Worm (Caenorhabditis elegans) whole organism, L4 larva: ENCODE data around the gene Y67D8B.2.

Source experiments
- Y48G9A.11 ChIP-seq: fragments of 200-800 bp; sonication (Bioruptor generic); IDR thresholded peaks from 2 replicates; pipeline ENCODE4 v1.3.6; 2022; ENCODE audit warnings: missing genetic modification reagents, missing genetic modification characterization, missing compliant biosample characterization
- aha-1 ChIP-seq: fragments of 150-350 bp; peaks from one replicate; lab custom pipeline; 2014; ENCODE audit warnings: missing biosample characterization, missing genetic modification characterization
- ceh-28 ChIP-seq: fragments of 150-350 bp; optimal IDR thresholded peaks from 2 replicates; lab custom pipeline; 2014; ENCODE audit warnings: missing biosample characterization, missing genetic modification reagents, missing genetic modification characterization
- ces-1 ChIP-seq: fragments of 150-350 bp; sonication (generic microtip); optimal IDR thresholded peaks from 4 replicates; lab custom pipeline; 2014; ENCODE audit warnings: missing biosample characterization, missing genetic modification reagents, missing genetic modification characterization
- daf-12 ChIP-seq: fragments of 150-350 bp; optimal IDR thresholded peaks from 2 replicates; lab custom pipeline; 2014; ENCODE audit warnings: missing biosample characterization, missing genetic modification reagents, missing genetic modification characterization
- daf-16 ChIP-seq, 3 experiments: sonication (generic microtip); optimal IDR thresholded peaks; 2 replicates each; lab custom pipeline; 2016 to 2017; ENCODE audit warnings: missing genetic modification characterization in 3 of 3, missing genetic modification reagents in 3 of 3, mild to moderate bottlenecking in 2 of 3, missing compliant biosample characterization in 2 of 3, missing biosample characterization in 1 of 3, moderate library complexity in 1 of 3
- daf-19 ChIP-seq: fragments of 200-800 bp; sonication (Bioruptor generic); conservative IDR thresholded peaks from 2 replicates; pipeline ENCODE4 v1.3.6; 2022; ENCODE audit warnings: missing genetic modification characterization, missing compliant biosample characterization
- dmd-6 ChIP-seq: fragments of 200-800 bp; sonication (Bioruptor generic); IDR thresholded peaks from 2 replicates; pipeline ENCODE4 v1.3.6; 2022; ENCODE audit warnings: missing genetic modification reagents, missing genetic modification characterization, missing compliant biosample characterization
- dmd-8 ChIP-seq: fragments of 200-800 bp; sonication (Bioruptor generic); IDR thresholded peaks from 2 replicates; pipeline ENCODE4 v1.3.6; 2022; ENCODE audit warnings: missing genetic modification characterization, missing compliant biosample characterization
- dpl-1 ChIP-seq: fragments of 150-350 bp; optimal IDR thresholded peaks from 2 replicates; lab custom pipeline; 2014; ENCODE audit warnings: missing biosample characterization, missing genetic modification reagents, missing genetic modification characterization
- duxl-1 ChIP-seq: sonication (generic microtip); optimal IDR thresholded peaks from 2 replicates; lab custom pipeline; 2016; ENCODE audit warnings: mild to moderate bottlenecking, missing genetic modification characterization, moderate library complexity, missing compliant biosample characterization; ENCODE audit not compliant: poor library complexity
- dve-1 ChIP-seq: sonication (generic microtip); optimal IDR thresholded peaks from 2 replicates; lab custom pipeline; 2017; ENCODE audit warnings: antibody characterized with exemption, mild to moderate bottlenecking, missing genetic modification characterization, missing compliant biosample characterization; ENCODE audit not compliant: insufficient read depth
- hif-1 ChIP-seq, 2 experiments: sonication (generic microtip); optimal IDR thresholded peaks; 2 replicates each; lab custom pipeline; 2016 to 2017; ENCODE audit warnings: missing compliant biosample characterization in 2 of 2, missing genetic modification characterization in 2 of 2, missing genetic modification reagents in 2 of 2, missing genotype in 2 of 2, mild to moderate bottlenecking in 1 of 2
- hlh-11 ChIP-seq: fragments of 200-800 bp; sonication (Bioruptor generic); optimal IDR thresholded peaks from 2 replicates; lab custom pipeline; 2018; ENCODE audit warnings: mild to moderate bottlenecking, missing genetic modification characterization, missing compliant biosample characterization
- hlh-30 ChIP-seq: sonication (generic microtip); optimal IDR thresholded peaks from 2 replicates; lab custom pipeline; 2017; ENCODE audit warnings: antibody characterized with exemption, mild to moderate bottlenecking, missing genetic modification characterization, missing compliant biosample characterization; ENCODE audit not compliant: insufficient read depth
- hmg-1.1 ChIP-seq: fragments of 200-800 bp; sonication (Bioruptor generic); IDR thresholded peaks from 2 replicates; pipeline ENCODE4 v1.3.6; 2022; ENCODE audit warnings: missing genetic modification reagents, missing genetic modification characterization, missing compliant biosample characterization
- lin-15B ChIP-seq: fragments of 150-350 bp; sonication (generic microtip); optimal IDR thresholded peaks from 3 replicates; lab custom pipeline; 2014; ENCODE audit warnings: missing biosample characterization, missing genetic modification characterization
- lin-29 ChIP-seq: fragments of 200-800 bp; sonication (Bioruptor generic); IDR thresholded peaks from 2 replicates; pipeline ENCODE4 v1.3.6; 2022; ENCODE audit warnings: missing genetic modification reagents, missing genetic modification characterization, missing compliant biosample characterization
- lin-38 ChIP-seq: fragments of 200-800 bp; sonication (Bioruptor generic); IDR thresholded peaks from 2 replicates; pipeline ENCODE4 v1.3.6; 2022; ENCODE audit warnings: missing genetic modification reagents, missing genetic modification characterization, missing compliant biosample characterization
- lir-3 ChIP-seq: sonication (generic microtip); optimal IDR thresholded peaks from 2 replicates; lab custom pipeline; 2016; ENCODE audit warnings: mild to moderate bottlenecking, missing genetic modification characterization, missing compliant biosample characterization
- lsy-2 ChIP-seq, 2 experiments: fragments of 150-350 bp in 1 of 2; sonication (generic microtip) in 1 of 2; optimal IDR thresholded peaks; 2 replicates each; lab custom pipeline; 2014 to 2017; ENCODE audit warnings: missing biosample characterization in 2 of 2, missing genetic modification characterization in 2 of 2
- mdl-1 ChIP-seq, 2 experiments: fragments of 150-350 bp in 1 of 2; sonication (generic microtip) in 1 of 2; optimal IDR thresholded peaks; 2 replicates each; lab custom pipeline; 2014 to 2017; ENCODE audit warnings: missing biosample characterization in 2 of 2, missing genetic modification characterization in 2 of 2
- mep-1 ChIP-seq: fragments of 150-350 bp; sonication (generic microtip); optimal IDR thresholded peaks from 3 replicates; lab custom pipeline; 2014; ENCODE audit warnings: missing biosample characterization, missing genetic modification characterization
- mxl-3 ChIP-seq: fragments of 200-800 bp; sonication (Bioruptor generic); optimal IDR thresholded peaks from 2 replicates; lab custom pipeline; 2018; ENCODE audit warnings: mild to moderate bottlenecking, missing genetic modification characterization, missing compliant biosample characterization
- nhr-10 ChIP-seq: fragments of 150-350 bp; optimal IDR thresholded peaks from 2 replicates; lab custom pipeline; 2014; ENCODE audit warnings: missing biosample characterization, missing genetic modification characterization
- nhr-25 ChIP-seq: sonication (generic microtip); optimal IDR thresholded peaks from 2 replicates; lab custom pipeline; 2017; ENCODE audit warnings: missing genetic modification characterization, mild to moderate bottlenecking, missing compliant biosample characterization, antibody characterized with exemption, moderate library complexity, borderline replicate concordance; ENCODE audit not compliant: insufficient read depth
- nhr-42 ChIP-seq: fragments of 200-800 bp; sonication (Bioruptor generic); IDR thresholded peaks from 2 replicates; pipeline ENCODE4 v1.3.6; 2022; ENCODE audit warnings: missing genetic modification characterization, missing compliant biosample characterization
- nhr-48 ChIP-seq: sonication (generic microtip); optimal IDR thresholded peaks from 2 replicates; lab custom pipeline; 2016; ENCODE audit warnings: mild to moderate bottlenecking, missing genetic modification characterization, missing compliant biosample characterization
- nhr-77 ChIP-seq: fragments of 150-350 bp; optimal IDR thresholded peaks from 2 replicates; lab custom pipeline; 2014; ENCODE audit warnings: missing biosample characterization, missing genetic modification characterization
- pha-4 ChIP-seq, 2 experiments: fragments of 150-350 bp in 1 of 2; fragments of 200-800 bp in 1 of 2; sonication (Bioruptor generic) in 1 of 2; IDR thresholded peaks in 1 of 2; optimal IDR thresholded peaks in 1 of 2; 2 replicates each; pipeline versions ENCODE4 v1.3.6 to Lab custom; 2014 to 2022; ENCODE audit warnings: missing genetic modification characterization in 2 of 2, missing genetic modification reagents in 2 of 2, missing biosample characterization in 1 of 2, missing compliant biosample characterization in 1 of 2
- pqm-1 ChIP-seq: sonication (generic microtip); optimal IDR thresholded peaks from 2 replicates; lab custom pipeline; 2017; ENCODE audit warnings: missing biosample characterization, missing genetic modification characterization
- saeg-2 ChIP-seq: fragments of 200-800 bp; sonication (Bioruptor generic); IDR thresholded peaks from 2 replicates; pipeline ENCODE4 v1.3.6; 2022; ENCODE audit warnings: missing genetic modification reagents, missing genetic modification characterization, missing compliant biosample characterization
- sdz-12 ChIP-seq: fragments of 200-800 bp; sonication (Bioruptor generic); optimal IDR thresholded peaks from 2 replicates; lab custom pipeline; 2018; ENCODE audit warnings: mild to moderate bottlenecking, missing genetic modification characterization, missing compliant biosample characterization
- set-16 ChIP-seq: fragments of 200-800 bp; sonication (Bioruptor generic); IDR thresholded peaks from 2 replicates; pipeline ENCODE4 v1.3.6; 2022; ENCODE audit warnings: missing genetic modification reagents, missing genetic modification characterization, missing compliant biosample characterization
- snpc-4 ChIP-seq: fragments of 150-350 bp; optimal IDR thresholded peaks from 2 replicates; lab custom pipeline; 2014; ENCODE audit warnings: missing biosample characterization, missing genetic modification characterization
- unc-62 ChIP-seq, 3 experiments: fragments of 150-350 bp in 1 of 3; sonication (generic microtip); optimal IDR thresholded peaks in 2 of 3; peaks in 1 of 3; 1 replicate in 1 of 3; 2 replicates in 2 of 3; lab custom pipeline; 2014 to 2017; ENCODE audit warnings: missing biosample characterization in 3 of 3, missing genetic modification characterization in 3 of 3, missing genetic modification reagents in 3 of 3, missing genotype in 1 of 3
- zip-11 ChIP-seq: fragments of 200-800 bp; sonication (Bioruptor generic); IDR thresholded peaks from 2 replicates; pipeline ENCODE4 v1.3.6; 2022; ENCODE audit warnings: missing genetic modification characterization, missing compliant biosample characterization
- ztf-7 ChIP-seq: fragments of 150-350 bp; optimal IDR thresholded peaks from 2 replicates; lab custom pipeline; 2014; ENCODE audit warnings: missing biosample characterization, missing genetic modification characterization

Y67D8B.2 gene

DNA sequence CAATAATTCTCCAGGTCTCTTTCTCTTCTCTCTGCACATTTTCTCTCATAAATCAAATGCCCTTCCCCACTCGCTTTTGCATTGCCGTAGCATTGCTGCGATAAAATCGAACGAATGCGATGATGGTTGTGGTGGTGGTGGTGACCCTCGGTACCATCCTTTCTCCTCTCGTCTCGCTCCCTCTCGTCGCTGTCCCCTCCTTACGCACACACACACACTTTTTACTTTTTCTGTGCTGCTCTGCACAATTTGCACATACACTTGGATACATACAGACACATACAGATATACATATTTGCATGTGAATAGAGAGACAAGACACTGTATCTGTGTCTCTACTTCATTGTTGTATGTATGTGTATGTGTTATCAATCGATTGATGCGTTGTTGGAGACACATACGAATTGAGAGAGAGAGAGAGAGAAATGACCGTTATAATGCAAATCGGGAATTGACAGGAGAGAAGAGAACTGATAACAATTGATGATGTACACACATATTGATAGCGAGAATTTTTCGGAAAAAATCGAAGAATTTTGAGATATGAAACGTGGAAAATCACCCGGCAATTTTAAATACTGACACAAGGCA is 36.3 kb upstream of the Y67D8B.2 start (continued):
- TF ChIP-seq lin-29 (GFP tag; lab: Robert Waterston, UW) = no peak
- TF ChIP-seq hmg-1.1 (GFP tag; lab: Robert Waterston, UW) = 0 out of 2 replicates have a peak, but pooled peaks have one; percentile 40
- peak in 1 of 2 experiments; percentile 62 for TF ChIP-seq daf-16 (GFP tag; optimal IDR thresholded peaks at IDR 0.05; lab: Kevin White, UChicago)
- TF ChIP-seq daf-16 (tag; optimal IDR thresholded peaks at IDR 0.05; lab: Kevin White, UChicago) = peak; percentile 92
- no peak for TF ChIP-seq ces-1 (GFP tag; lab: Kevin White, UChicago)
- TF ChIP-seq duxl-1 (tag; lab: Kevin White, UChicago) = no peak
- peak; percentile 40 for TF ChIP-seq lin-38
- TF ChIP-seq dpl-1 = peak; percentile 39
- TF ChIP-seq Y48G9A.11 (GFP tag; lab: Robert Waterston, UW) = no peak
- no peak; the same call in 1 of the 2 replicates for TF ChIP-seq pha-4 (GFP tag; IDR thresholded peaks at IDR 0.05; lab: Robert Waterston, UW)
- TF ChIP-seq pha-4 (tag; optimal IDR thresholded peaks at IDR 0.05; lab: Kevin White, UChicago) = peak; percentile 84
- peak in 1 of 2 experiments; percentile 76 for TF ChIP-seq lsy-2 (tag; optimal IDR thresholded peaks at IDR 0.05; lab: Kevin White, UChicago)
- TF ChIP-seq hlh-30 (tag; lab: Kevin White, UChicago) = peak; percentile 75
- TF ChIP-seq nhr-42 = no peak
- TF ChIP-seq set-16 (GFP tag; lab: Robert Waterston, UW) = 0 out of 2 replicates have a peak, but pooled peaks have one; percentile 5
- peak; percentile 5 for TF ChIP-seq nhr-10 (tag; lab: Kevin White, UChicago)
- no peak for TF ChIP-seq ztf-7
- peak; percentile 5 for TF ChIP-seq nhr-25 (tag; lab: Kevin White, UChicago)
- TF ChIP-seq lir-3 = no peak
- TF ChIP-seq dmd-6 (GFP tag; lab: Robert Waterston, UW) = peak; percentile 89
- TF ChIP-seq hlh-11 (tag; lab: Kevin White, UChicago) = peak; percentile 96
- TF ChIP-seq aha-1 (tag; lab: Kevin White, UChicago) = peak; percentile 72
- no peak for TF ChIP-seq saeg-2 (GFP tag; lab: Robert Waterston, UW)
- TF ChIP-seq pqm-1 (tag; lab: Kevin White, UChicago) = peak; percentile 97
- peak; percentile 77 for TF ChIP-seq nhr-77
- peak in 1 of 2 experiments; percentile 47 for TF ChIP-seq hif-1 (tag; optimal IDR thresholded peaks at IDR 0.05; lab: Kevin White, UChicago)
- TF ChIP-seq daf-19 (GFP tag; lab: Robert Waterston, UW) = no peak
- peak; percentile 97 for TF ChIP-seq dve-1 (tag; lab: Kevin White, UChicago)
- TF ChIP-seq snpc-4 (tag; lab: Kevin White, UChicago) = no peak
- peak; percentile 86 for TF ChIP-seq mep-1 (tag; lab: Kevin White, UChicago)
- peak; percentile 55 for TF ChIP-seq ceh-28 (tag; lab: Kevin White, UChicago)
- TF ChIP-seq mxl-3 (GFP tag; lab: Kevin White, UChicago) = peak; percentile 69
- no peak for TF ChIP-seq sdz-12 (GFP tag; lab: Kevin White, UChicago)
- TF ChIP-seq zip-11 = no peak
- TF ChIP-seq daf-12 (tag; lab: Kevin White, UChicago) = no peak
- TF ChIP-seq unc-62 (GFP tag; optimal IDR thresholded peaks at IDR 0.05 in 1 of 2; lab: Kevin White, UChicago) = peak; percentile 30 to 99
- TF ChIP-seq unc-62 (tag; optimal IDR thresholded peaks at IDR 0.05; lab: Kevin White, UChicago) = no peak
- TF ChIP-seq mdl-1 (tag; optimal IDR thresholded peaks at IDR 0.05; lab: Kevin White, UChicago) = peak in 1 of 2 experiments; percentile 81
- no peak for TF ChIP-seq dmd-8 (GFP tag; lab: Robert Waterston, UW)
- peak; percentile 72 for TF ChIP-seq nhr-48 (tag; lab: Kevin White, UChicago)
- TF ChIP-seq lin-15B (tag; lab: Kevin White, UChicago) = no peak
